Fruit fly (Drosophila melanogaster) whole organism, pupa: ENCODE results near the gene CG5225.

Source experiments
- CG10348 ChIP-seq: fragments of 200-800 bp; sonication (Bioruptor generic); IDR thresholded peaks from 2 replicates; pipeline ENCODE4 v1.3.6; 2022; ENCODE audit warnings: missing biosample characterization, missing genetic modification characterization
- CG12605 ChIP-seq: fragments of 200-800 bp; sonication (Bioruptor generic); IDR thresholded peaks from 2 replicates; pipeline ENCODE4 v1.3.6; 2022; ENCODE audit warnings: missing biosample characterization, missing genetic modification characterization
- CG13204 ChIP-seq: fragments of 200-800 bp; sonication (Bioruptor generic); optimal IDR thresholded peaks from 2 replicates; lab custom pipeline; 2018; ENCODE audit warnings: missing biosample characterization, mild to moderate bottlenecking, missing genetic modification characterization, moderate library complexity
- CG14655 ChIP-seq: fragments of 200-800 bp; sonication (Bioruptor generic); optimal IDR thresholded peaks from 3 replicates; lab custom pipeline; 2017; ENCODE audit warnings: mild to moderate bottlenecking, missing biosample characterization, missing genetic modification reagents, missing genetic modification characterization
- CG15710 ChIP-seq: fragments of 200-800 bp; sonication (Bioruptor generic); optimal IDR thresholded peaks from 2 replicates; lab custom pipeline; 2018; ENCODE audit warnings: missing biosample characterization, mild to moderate bottlenecking, missing genetic modification characterization, moderate library complexity
- CG17806 ChIP-seq: fragments of 200-800 bp; sonication (Bioruptor generic); optimal IDR thresholded peaks from 2 replicates; lab custom pipeline; 2018; ENCODE audit warnings: missing biosample characterization, mild to moderate bottlenecking, missing genetic modification characterization, moderate library complexity
- CG32121 ChIP-seq: fragments of 200-800 bp; sonication (Bioruptor generic); IDR thresholded peaks from 2 replicates; pipeline ENCODE4 v1.3.6; 2022; ENCODE audit warnings: missing biosample characterization, missing genetic modification characterization
- CG34367 ChIP-seq: fragments of 200-800 bp; sonication (Bioruptor generic); optimal IDR thresholded peaks from 2 replicates; lab custom pipeline; 2018; ENCODE audit warnings: missing biosample characterization, mild to moderate bottlenecking, missing genetic modification characterization
- CG4496 ChIP-seq: fragments of 200-800 bp; sonication (Bioruptor generic); IDR thresholded peaks from 3 replicates; pipeline ENCODE4 v1.3.6; 2022; ENCODE audit warnings: missing biosample characterization, missing genetic modification characterization
- CG8159 ChIP-seq: fragments of 200-800 bp; sonication (Bioruptor generic); optimal IDR thresholded peaks from 3 replicates; lab custom pipeline; 2018; ENCODE audit warnings: missing biosample characterization, mild to moderate bottlenecking, missing genetic modification characterization, moderate library complexity
- CG8301 ChIP-seq: fragments of 200-800 bp; sonication (Bioruptor generic); optimal IDR thresholded peaks from 2 replicates; lab custom pipeline; 2018; ENCODE audit warnings: missing biosample characterization, mild to moderate bottlenecking, missing genetic modification characterization
- CG9948 ChIP-seq: fragments of 200-800 bp; sonication (Bioruptor generic); optimal IDR thresholded peaks from 2 replicates; lab custom pipeline; 2018; ENCODE audit warnings: missing biosample characterization, mild to moderate bottlenecking, missing genetic modification characterization, moderate library complexity
- D1 ChIP-seq: fragments of 200-800 bp; sonication (Bioruptor generic); optimal IDR thresholded peaks from 2 replicates; lab custom pipeline; 2018; ENCODE audit warnings: missing biosample characterization, mild to moderate bottlenecking, missing genetic modification characterization, moderate library complexity
- EcR ChIP-seq: fragments of 200-800 bp; sonication (Bioruptor generic); optimal IDR thresholded peaks from 3 replicates; lab custom pipeline; 2019; ENCODE audit warnings: missing biosample characterization, missing genetic modification characterization, mild to moderate bottlenecking, moderate library complexity, missing genetic modification reagents
- Ets98B ChIP-seq: fragments of 200-800 bp; sonication (Bioruptor generic); IDR thresholded peaks from 2 replicates; pipeline ENCODE4 v1.3.6; 2022; ENCODE audit warnings: missing biosample characterization, missing genetic modification characterization
- Pif1A ChIP-seq: fragments of 200-800 bp; sonication (Bioruptor generic); optimal IDR thresholded peaks from 3 replicates; lab custom pipeline; 2016; ENCODE audit warnings: missing biosample characterization, missing genetic modification characterization
- Pif1B ChIP-seq: fragments of 200-800 bp; sonication (Bioruptor generic); optimal IDR thresholded peaks from 3 replicates; lab custom pipeline; 2016; ENCODE audit warnings: missing biosample characterization, missing genetic modification characterization
- Snoo ChIP-seq: fragments of 200-800 bp; sonication (Bioruptor generic); optimal IDR thresholded peaks from 3 replicates; lab custom pipeline; 2017; ENCODE audit warnings: missing biosample characterization, mild to moderate bottlenecking, missing genetic modification characterization, inconsistent platforms
- fd96Ca ChIP-seq: fragments of 200-800 bp; sonication (Bioruptor generic); IDR thresholded peaks from 3 replicates; pipeline ENCODE4 v1.3.6; 2022; ENCODE audit warnings: missing biosample characterization, missing genetic modification characterization
- gl ChIP-seq: fragments of 200-800 bp; sonication (Bioruptor generic); optimal IDR thresholded peaks from 2 replicates; lab custom pipeline; 2018; ENCODE audit warnings: missing biosample characterization, mild to moderate bottlenecking, missing genetic modification characterization
- rn ChIP-seq: fragments of 200-800 bp; sonication (Bioruptor generic); IDR thresholded peaks from 2 replicates; pipeline ENCODE4 v1.3.6; 2022; ENCODE audit warnings: missing biosample characterization, missing genetic modification characterization

The CG5225 gene

DNA sequence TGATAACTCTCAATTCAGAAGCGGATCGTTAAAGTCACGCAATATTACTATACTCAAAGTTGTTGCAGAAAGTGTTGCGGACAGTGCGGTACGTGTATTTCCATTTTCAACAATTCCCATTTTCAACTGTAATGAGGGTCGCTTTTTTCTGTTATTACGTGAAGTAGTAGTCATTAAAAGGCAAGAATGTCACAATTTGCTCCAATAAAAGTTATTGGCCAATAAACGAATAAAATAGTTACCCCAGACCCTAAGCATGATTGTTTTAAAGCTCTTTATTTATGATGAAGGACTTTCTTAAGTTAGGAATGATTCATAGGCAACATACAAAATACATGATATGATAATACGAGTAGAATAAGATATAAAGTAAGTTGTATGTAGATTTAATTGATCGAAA lies 21.2 kb upstream of the CG5225 start:
- no peak for TF ChIP-seq fd96Ca (GFP tag; lab: Robert Waterston, UW)
- no peak for TF ChIP-seq EcR
- TF ChIP-seq CG15710: no peak
- TF ChIP-seq Pif1B: no peak
- no peak for TF ChIP-seq CG13204
- no peak for TF ChIP-seq Ets98B (GFP tag; lab: Robert Waterston, UW)
- TF ChIP-seq CG10348 (GFP tag; lab: Robert Waterston, UW): no peak
- TF ChIP-seq D1 (tag; lab: Kevin White, UChicago): no peak
- no peak for TF ChIP-seq rn (GFP tag; lab: Robert Waterston, UW)
- no peak for TF ChIP-seq CG14655 (GFP tag; lab: Kevin White, UChicago)
- TF ChIP-seq CG8301 (tag; lab: Kevin White, UChicago): no peak
- no peak for TF ChIP-seq CG9948
- no peak for TF ChIP-seq gl (tag; lab: Kevin White, UChicago)
- no peak for TF ChIP-seq Snoo (tag; lab: Kevin White, UChicago)
- TF ChIP-seq, all 21 proteins: peak for 0

dm6 chr3R:17008018-17008674 lies 20.3 kb upstream of the CG5225 start, which contains the start of gene CG8907:
Gene CG8907, plus strand, starts transcription at chr3R:17008269.
- TF ChIP-seq Pif1B: no peak
- TF ChIP-seq EcR: peak; percentile 31

DNA sequence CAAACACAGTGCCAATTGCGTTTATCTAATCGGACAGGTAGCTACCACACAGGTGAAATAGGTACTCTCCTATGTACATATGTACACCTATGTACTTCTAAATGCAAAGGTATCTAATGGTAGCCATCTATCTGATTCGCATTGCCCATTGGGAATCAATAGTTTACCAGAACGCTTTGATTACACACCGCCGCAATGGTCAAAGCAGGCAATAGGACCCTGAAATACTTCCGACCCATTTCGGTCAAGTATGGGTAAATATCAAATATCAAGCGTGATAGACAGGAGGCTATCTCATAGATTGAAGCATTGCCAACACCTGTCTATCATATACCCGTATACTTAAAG lies 19.8 kb upstream of the CG5225 start:
- no peak for TF ChIP-seq D1 (tag; lab: Kevin White, UChicago)
- no peak for TF ChIP-seq fd96Ca (GFP tag; lab: Robert Waterston, UW)
- TF ChIP-seq Pif1B: no peak
- TF ChIP-seq Ets98B (GFP tag; lab: Robert Waterston, UW): no peak
- TF ChIP-seq CG4496 (GFP tag; lab: Robert Waterston, UW): no peak
- TF ChIP-seq Snoo (tag; lab: Kevin White, UChicago): no peak
- TF ChIP-seq CG32121 (GFP tag; lab: Robert Waterston, UW): no peak
- TF ChIP-seq Pif1A (GFP tag; lab: Kevin White, UChicago): no peak
- no peak for TF ChIP-seq CG14655 (GFP tag; lab: Kevin White, UChicago)
- TF ChIP-seq CG12605 (GFP tag; lab: Robert Waterston, UW): no peak
- no peak for TF ChIP-seq CG9948
- TF ChIP-seq CG34367 (tag; lab: Kevin White, UChicago): no peak
- no peak for TF ChIP-seq rn (GFP tag; lab: Robert Waterston, UW)
- no peak for TF ChIP-seq CG8159
- no peak for TF ChIP-seq EcR
- TF ChIP-seq gl (tag; lab: Kevin White, UChicago): no peak
- TF ChIP-seq, all 21 proteins: peak for 0

- TF ChIP-seq CG4496 (GFP tag; lab: Robert Waterston, UW) (0 out of 3 replicates have a peak, but pooled peaks have one; percentile 31), CG14655 (GFP tag; lab: Kevin White, UChicago) (no peak), Snoo (tag; lab: Kevin White, UChicago) (no peak), fd96Ca (GFP tag; lab: Robert Waterston, UW) (no peak), CG32121 (GFP tag; lab: Robert Waterston, UW) (no peak), CG12605 (GFP tag; lab: Robert Waterston, UW) (no peak)
These were observed 14.2 kb upstream of the CG5225 start, which contains the start of gene Pxd for dm6 chr3R:17014276-17014675. Gene Pxd, plus strand, starts transcription at chr3R:17014576.

DNA sequence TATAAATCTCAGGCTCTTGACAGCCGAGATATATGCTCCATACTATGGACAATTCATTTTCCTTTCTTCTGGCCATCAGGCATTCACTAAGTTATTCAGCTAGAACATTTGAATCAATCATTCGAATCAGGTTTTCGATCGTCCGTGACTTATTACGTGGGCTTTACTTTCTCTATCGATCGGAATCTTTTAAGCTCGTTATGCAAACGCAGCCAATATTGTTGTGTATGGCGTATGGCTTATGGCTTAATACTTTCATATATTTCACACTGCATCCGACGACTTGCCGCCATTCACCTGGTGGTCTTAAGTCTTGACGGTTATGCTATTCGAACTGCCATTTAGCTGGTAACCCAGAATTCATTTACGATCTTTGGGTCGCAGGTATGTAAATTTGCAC lies 12.3 kb upstream of the CG5225 start:
- no peak for TF ChIP-seq CG12605 (GFP tag; lab: Robert Waterston, UW)
- no peak for TF ChIP-seq CG8301 (tag; lab: Kevin White, UChicago)
- no peak for TF ChIP-seq CG10348 (GFP tag; lab: Robert Waterston, UW)
- no peak for TF ChIP-seq Pif1B
- TF ChIP-seq CG14655 (GFP tag; lab: Kevin White, UChicago): no peak
- no peak for TF ChIP-seq Snoo (tag; lab: Kevin White, UChicago)
- no peak for TF ChIP-seq Ets98B (GFP tag; lab: Robert Waterston, UW)
- TF ChIP-seq CG4496 (GFP tag; lab: Robert Waterston, UW): no peak
- TF ChIP-seq Pif1A (GFP tag; lab: Kevin White, UChicago): no peak
- TF ChIP-seq CG15710: no peak
- TF ChIP-seq CG8159: no peak
- TF ChIP-seq D1 (tag; lab: Kevin White, UChicago): no peak

DNA sequence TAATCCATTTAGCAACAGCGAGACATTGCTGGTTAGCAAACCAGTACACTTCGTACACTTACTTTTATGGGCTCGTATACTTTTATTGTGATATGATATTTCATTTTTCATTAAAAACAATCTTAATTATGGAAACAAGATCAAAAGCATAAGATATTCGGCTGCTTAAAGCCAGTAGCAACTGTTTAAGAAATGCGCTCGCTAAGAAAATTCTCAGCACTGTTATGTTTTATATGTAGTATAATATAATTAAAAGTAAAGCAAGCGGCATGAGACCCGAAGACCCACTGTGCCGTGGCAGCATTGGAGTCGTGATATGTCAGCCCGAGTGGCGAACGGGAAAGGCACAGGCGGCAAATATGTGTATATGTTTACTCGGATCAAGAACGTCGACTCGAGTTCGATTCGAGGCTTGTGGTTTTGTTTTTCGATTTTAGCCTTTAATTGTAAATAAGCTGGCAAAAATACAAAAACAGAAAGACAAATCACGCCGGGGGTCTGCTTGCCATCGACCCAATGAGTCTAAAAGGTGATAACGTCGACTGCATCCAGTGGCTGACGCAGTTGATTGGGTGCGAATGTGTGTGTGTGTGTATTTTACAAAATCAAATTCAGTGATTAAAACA lies 9.5 kb upstream of the CG5225 start:
- TF ChIP-seq CG8159: peak; percentile 51
- 0 out of 3 replicates have a peak, but pooled peaks have one; percentile 17 for TF ChIP-seq CG4496 (GFP tag; lab: Robert Waterston, UW)
- TF ChIP-seq CG17806: peak; percentile 22
- TF ChIP-seq gl (tag; lab: Kevin White, UChicago): peak; percentile 53
- peak; percentile 8 for TF ChIP-seq CG8301 (tag; lab: Kevin White, UChicago)
- no peak for TF ChIP-seq fd96Ca (GFP tag; lab: Robert Waterston, UW)
- peak; percentile 47 for TF ChIP-seq CG14655 (GFP tag; lab: Kevin White, UChicago)
- no peak for TF ChIP-seq Ets98B (GFP tag; lab: Robert Waterston, UW)
- peak; percentile 33 for TF ChIP-seq CG13204
- peak; percentile 6 for TF ChIP-seq Pif1A (GFP tag; lab: Kevin White, UChicago)
- TF ChIP-seq CG10348 (GFP tag; lab: Robert Waterston, UW): no peak
- no peak for TF ChIP-seq Snoo (tag; lab: Kevin White, UChicago)
- peak; percentile 19 for TF ChIP-seq CG9948
- peak; percentile 76 for TF ChIP-seq EcR
